Fruit fly (Drosophila melanogaster): ENCODE results near the gene Pxn.

dm6 chr3L:2661322-2661721 lies 31.5 kb upstream of the Pxn start, which contains the start of gene CG33234:
- no peak for TF ChIP-seq Myc (optimal IDR thresholded peaks at IDR 0.05)
- TF ChIP-seq psq (optimal IDR thresholded peaks at IDR 0.05), result no peak
